Fruit fly (Drosophila melanogaster) whole organism, prepupa: ENCODE data around the gene Ten-a.

ENCODE experiments used
- Blimp-1 ChIP-seq: fragments of 200-800 bp; sonication (Bioruptor generic); optimal IDR thresholded peaks from 3 replicates; lab custom pipeline; 2017; ENCODE audit warnings: missing biosample characterization, missing genetic modification characterization, mild to moderate bottlenecking, moderate library complexity, missing genetic modification reagents
- CG10631 ChIP-seq: fragments of 200-800 bp; sonication (Bioruptor generic); optimal IDR thresholded peaks from 2 replicates; lab custom pipeline; 2016; ENCODE audit warnings: missing biosample characterization, missing genetic modification characterization
- CG16779 ChIP-seq: fragments of 200-800 bp; sonication (Bioruptor generic); optimal IDR thresholded peaks from 3 replicates; lab custom pipeline; 2017; ENCODE audit warnings: missing biosample characterization, mild to moderate bottlenecking, missing genetic modification characterization
- CG3032 ChIP-seq: fragments of 200-800 bp; optimal IDR thresholded peaks from 2 replicates; lab custom pipeline; 2019; ENCODE audit warnings: missing biosample characterization, mild to moderate bottlenecking, missing genetic modification characterization, moderate library complexity
- CG6792 ChIP-seq: fragments of 200-800 bp; sonication (Bioruptor generic); optimal IDR thresholded peaks from 3 replicates; lab custom pipeline; 2016; ENCODE audit warnings: missing biosample characterization, missing genetic modification characterization
- CG6854 ChIP-seq: fragments of 200-800 bp; sonication (Bioruptor generic); optimal IDR thresholded peaks from 2 replicates; lab custom pipeline; 2017; ENCODE audit warnings: missing biosample characterization, mild to moderate bottlenecking, missing genetic modification characterization
- Ets21C ChIP-seq: fragments of 200-800 bp; sonication (Bioruptor generic); optimal IDR thresholded peaks from 3 replicates; lab custom pipeline; 2016; ENCODE audit warnings: missing biosample characterization, missing genetic modification characterization
- Hr39 ChIP-seq: fragments of 200-800 bp; sonication (Bioruptor generic); optimal IDR thresholded peaks from 2 replicates; lab custom pipeline; 2016; ENCODE audit warnings: missing biosample characterization, missing genetic modification characterization
- acj6 ChIP-seq: fragments of 200-800 bp; sonication (Bioruptor generic); optimal IDR thresholded peaks from 3 replicates; lab custom pipeline; 2016; ENCODE audit warnings: missing biosample characterization, missing genetic modification characterization
- dac ChIP-seq: fragments of 200-800 bp; sonication (Bioruptor generic); optimal IDR thresholded peaks from 2 replicates; lab custom pipeline; 2017; ENCODE audit warnings: missing biosample characterization, mild to moderate bottlenecking, missing genetic modification characterization
- fd59A ChIP-seq: fragments of 200-800 bp; sonication (Bioruptor generic); optimal IDR thresholded peaks from 2 replicates; lab custom pipeline; 2017; ENCODE audit warnings: missing biosample characterization, mild to moderate bottlenecking, missing genetic modification characterization, missing genetic modification reagents
- lz ChIP-seq: fragments of 200-800 bp; sonication (Bioruptor generic); optimal IDR thresholded peaks from 3 replicates; lab custom pipeline; 2016; ENCODE audit warnings: missing biosample characterization, missing genetic modification characterization
- ss ChIP-seq, 2 experiments: fragments of 200-800 bp; sonication (Bioruptor generic); optimal IDR thresholded peaks; 2 replicates in 1 of 2; 3 replicates in 1 of 2; lab custom pipeline; 2017 to 2018; ENCODE audit warnings: mild to moderate bottlenecking in 2 of 2, missing biosample characterization in 2 of 2, missing genetic modification characterization in 2 of 2, moderate library complexity in 1 of 2

dm6 chrX:12273900-12274299 lies 230.4 kb downstream of the Ten-a start:
- TF ChIP-seq CG3032 (tag; lab: Kevin White, UChicago) (no peak), Ets21C (GFP tag; lab: Kevin White, UChicago) (no peak), CG16779 (tag; lab: Kevin White, UChicago) (no peak), ss (GFP tag; optimal IDR thresholded peaks at IDR 0.05; lab: Kevin White, UChicago) (no peak), fd59A (GFP tag; lab: Kevin White, UChicago) (no peak), Hr39 (GFP tag; lab: Kevin White, UChicago) (no peak), CG10631 (GFP tag; lab: Kevin White, UChicago) (no peak), lz (GFP tag; lab: Kevin White, UChicago) (no peak), CG6792 (no peak), acj6 (GFP tag; lab: Kevin White, UChicago) (no peak), Blimp-1 (GFP tag; lab: Kevin White, UChicago) (no peak), dac (GFP tag; lab: Kevin White, UChicago) (no peak), CG6854 (no peak)
